Worm (Caenorhabditis elegans): ENCODE data around the gene snet-1.

Gene snet-1

DNA sequence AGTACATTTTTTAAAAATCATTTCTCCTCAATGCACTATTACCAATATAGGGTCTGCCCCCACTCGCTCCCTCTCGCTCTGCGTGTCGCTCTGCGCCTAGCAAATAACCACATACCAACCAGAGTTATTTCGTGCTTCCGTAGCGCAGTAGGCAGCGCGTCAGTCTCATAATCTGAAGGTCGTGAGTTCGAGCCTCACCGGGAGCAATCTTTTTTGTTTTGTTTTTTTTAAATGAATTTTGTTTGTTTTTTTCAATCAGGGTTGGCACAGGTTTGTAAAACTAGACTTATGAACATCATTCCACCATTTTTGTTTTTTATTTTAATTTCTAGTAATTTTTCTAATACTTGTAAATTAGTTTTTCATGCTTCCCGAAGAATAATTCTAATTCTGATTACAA is 28.9 kb upstream of the snet-1 start (continued):
- TF ChIP-seq jun-1 (tag; optimal IDR thresholded peaks at IDR 0.05) (peak; percentile 6), nhr-71 (tag; optimal IDR thresholded peaks at IDR 0.05) (peak; percentile 79), hlh-4 (tag; optimal IDR thresholded peaks at IDR 0.05) (no peak), sox-4 (tag; optimal IDR thresholded peaks at IDR 0.05) (peak; percentile 39), snpc-4 (tag; optimal IDR thresholded peaks at IDR 0.05) (no peak), irx-1 (tag; optimal IDR thresholded peaks at IDR 0.05) (peak; percentile 77), swsn-7 (tag; optimal IDR thresholded peaks at IDR 0.05) (peak; percentile 75), mep-1 (tag; optimal IDR thresholded peaks at IDR 0.05) (peak; percentile 58), nhr-85 (tag) (peak; percentile 62), nhr-28 (tag; optimal IDR thresholded peaks at IDR 0.05) (no peak), C04F5.9 (tag; optimal IDR thresholded peaks at IDR 0.05) (no peak), elt-3 (tag; optimal IDR thresholded peaks at IDR 0.05) (peak in 2 of 6 experiments; percentile 19 to 36), fkh-10 (GFP tag; optimal IDR thresholded peaks at IDR 0.05) (peak; percentile 51), fkh-8 (tag; optimal IDR thresholded peaks at IDR 0.05) (peak; percentile 55), ztf-11 (tag; optimal IDR thresholded peaks at IDR 0.05) (peak in 1 of 2 experiments; percentile 56), nhr-90 (tag; optimal IDR thresholded peaks at IDR 0.05; ENCODE audit: poor library complexity) (peak; percentile 77), blmp-1 (tag; optimal IDR thresholded peaks at IDR 0.05) (peak; percentile 12), isw-1 (GFP tag; IDR thresholded peaks at IDR 0.05) (no peak), unc-86 (tag; optimal IDR thresholded peaks at IDR 0.05) (peak; percentile 56), xbp-1 (tag; optimal IDR thresholded peaks at IDR 0.05) (peak; percentile 68), nhr-237 (tag; optimal IDR thresholded peaks at IDR 0.05) (no peak), C16A3.4 (tag; optimal IDR thresholded peaks at IDR 0.05) (peak; percentile 57), lin-14 (GFP tag; optimal IDR thresholded peaks at IDR 0.05) (peak; percentile 72), egl-13 (tag; optimal IDR thresholded peaks at IDR 0.05) (peak; percentile 69), unc-98 (GFP tag; IDR thresholded peaks at IDR 0.05) (no peak), mdl-1 (tag; optimal IDR thresholded peaks at IDR 0.05) (peak in 1 of 2 experiments; percentile 47), nhr-19 (GFP tag; conservative IDR thresholded peaks at IDR 0.05) (peak; percentile 79), elt-2 (tag; optimal IDR thresholded peaks at IDR 0.05) (peak; percentile 17), nhr-84 (tag; optimal IDR thresholded peaks at IDR 0.05) (no peak), dsc-1 (tag; optimal IDR thresholded peaks at IDR 0.05) (peak; percentile 81), lin-13 (GFP tag; optimal IDR thresholded peaks at IDR 0.05) (peak; percentile 33), fos-1 (tag; optimal IDR thresholded peaks at IDR 0.05) (peak; percentile 11), skn-1 (tag; optimal IDR thresholded peaks at IDR 0.05) (peak; percentile 50), dpl-1 (GFP tag; optimal IDR thresholded peaks at IDR 0.05) (peak in 1 of 3 experiments; percentile 23), ceh-8 (GFP tag; optimal IDR thresholded peaks at IDR 0.05) (peak; percentile 72), aly-2 (tag; optimal IDR thresholded peaks at IDR 0.05) (peak; percentile 26), snu-23 (GFP tag; optimal IDR thresholded peaks at IDR 0.05) (peak; percentile 82), nhr-77 (tag; optimal IDR thresholded peaks at IDR 0.05) (no peak), lsy-2 (tag; optimal IDR thresholded peaks at IDR 0.05) (peak; percentile 55 to 60), nhr-47 (tag; optimal IDR thresholded peaks at IDR 0.05) (peak; percentile 83)

ce11 chrX:3696603-3697002 is 27.9 kb upstream of the snet-1 start, which contains the start of gene C01C4.3:
Gene C01C4.3 (plus strand): TSS chrX:3696903.
- TF ChIP-seq efl-1 (optimal IDR thresholded peaks at IDR 0.05), result no peak
- peak in 1 of 2 experiments; percentile 32 for TF ChIP-seq efl-1 (GFP tag; optimal IDR thresholded peaks at IDR 0.05 in 1 of 2)
- TF ChIP-seq snpc-4 (tag; optimal IDR thresholded peaks at IDR 0.05), result no peak
- TF ChIP-seq ama-1 (optimal IDR thresholded peaks at IDR 0.05), result no peak
- TF ChIP-seq ceh-90 (tag; optimal IDR thresholded peaks at IDR 0.05), result no peak
- TF ChIP-seq nhr-71 (tag; optimal IDR thresholded peaks at IDR 0.05), result no peak
- no peak for TF ChIP-seq hlh-17 (GFP tag; optimal IDR thresholded peaks at IDR 0.05; ENCODE audit: borderline replicate concordance)
- no peak for TF ChIP-seq aly-2 (tag; optimal IDR thresholded peaks at IDR 0.05)
- no peak for TF ChIP-seq sox-4 (tag; optimal IDR thresholded peaks at IDR 0.05)

Data from whole organism, L1 larva.